Worm (Caenorhabditis elegans) whole organism, L2 larva: ENCODE results near the gene sri-1.

Source experiments
- alr-1 ChIP-seq: fragments of 150-350 bp; optimal IDR thresholded peaks from 2 replicates; lab custom pipeline; 2014; ENCODE audit warnings: missing biosample characterization, missing genetic modification characterization
- nhr-6 ChIP-seq: fragments of 150-350 bp; optimal IDR thresholded peaks from 2 replicates; lab custom pipeline; 2014; ENCODE audit warnings: missing biosample characterization, missing genetic modification characterization

DNA sequence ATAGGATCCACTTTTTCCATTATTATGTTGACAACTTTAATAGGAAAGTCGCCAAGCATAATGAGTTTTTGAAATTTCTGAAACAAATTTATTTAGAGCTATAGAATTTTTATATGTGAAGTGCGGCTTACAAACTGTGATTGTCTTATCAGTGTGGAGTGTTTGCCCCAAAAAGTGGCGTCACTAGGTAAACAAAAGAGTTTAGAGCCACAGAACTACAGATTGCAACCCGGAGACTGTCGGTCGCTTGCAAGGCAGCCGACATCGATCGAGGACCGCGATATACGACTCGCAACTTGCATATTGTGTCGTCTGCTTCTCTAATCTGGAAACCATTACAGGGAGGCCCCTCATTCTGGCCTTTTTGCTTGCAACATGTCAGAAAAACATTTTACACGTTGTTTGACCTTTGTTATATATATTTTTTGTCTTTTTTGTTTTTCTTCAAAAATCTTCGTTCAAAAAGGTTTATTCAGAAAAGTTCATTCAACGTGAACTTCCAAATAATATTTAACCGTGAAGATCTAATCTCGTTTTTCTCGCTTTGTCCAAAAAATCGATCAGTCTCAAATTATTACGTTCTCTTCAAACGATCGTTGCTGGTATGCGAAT, 15.4 kb upstream of the sri-1 start, which contains the start of the genes fbxa-99 and F36G9.13:
- no peak for TF ChIP-seq alr-1 (tag; lab: Kevin White, UChicago)
- TF ChIP-seq nhr-6 (tag; lab: Kevin White, UChicago) = no peak
